Fruit fly (Drosophila melanogaster): ENCODE results near the gene lectin-24A.

lectin-24A gene

DNA sequence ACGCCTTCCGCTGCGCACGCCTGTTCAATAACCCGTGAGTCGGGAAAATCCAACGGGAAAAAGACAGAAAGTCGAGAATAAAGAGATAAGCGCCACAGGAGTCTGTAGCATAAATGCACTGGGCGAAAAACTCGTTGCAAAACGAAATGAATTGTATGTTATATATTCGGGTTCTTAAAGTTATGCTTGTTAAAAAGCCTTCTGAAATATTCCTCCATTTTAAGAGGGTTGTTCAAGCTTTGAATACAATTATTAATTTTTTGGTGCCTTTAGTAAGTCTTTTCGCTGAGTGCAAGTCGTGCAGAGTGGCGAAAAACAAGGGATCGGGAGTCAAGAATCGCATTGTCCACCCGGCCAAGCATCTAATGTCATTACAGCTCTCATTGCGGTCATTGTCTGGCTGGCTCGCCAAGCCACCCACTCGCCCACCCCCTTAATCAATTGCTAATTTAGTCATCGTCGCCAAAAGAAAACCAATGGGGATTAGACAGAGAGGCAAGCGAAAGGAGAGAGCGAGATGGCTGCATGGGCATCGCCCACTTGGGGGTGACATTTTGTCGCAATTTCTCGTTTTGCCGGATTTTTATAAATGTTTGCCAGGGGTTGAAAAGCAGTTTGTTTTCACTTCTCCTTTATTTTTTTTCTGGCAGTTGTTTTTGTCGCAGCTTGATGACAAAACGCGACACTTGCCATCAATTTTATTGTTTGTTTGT, 32.3 kb downstream of the lectin-24A start:
- TF ChIP-seq CG17801 (GFP tag; optimal IDR thresholded peaks at IDR 0.05; ENCODE audit: partially characterized antibody) = no peak

DNA sequence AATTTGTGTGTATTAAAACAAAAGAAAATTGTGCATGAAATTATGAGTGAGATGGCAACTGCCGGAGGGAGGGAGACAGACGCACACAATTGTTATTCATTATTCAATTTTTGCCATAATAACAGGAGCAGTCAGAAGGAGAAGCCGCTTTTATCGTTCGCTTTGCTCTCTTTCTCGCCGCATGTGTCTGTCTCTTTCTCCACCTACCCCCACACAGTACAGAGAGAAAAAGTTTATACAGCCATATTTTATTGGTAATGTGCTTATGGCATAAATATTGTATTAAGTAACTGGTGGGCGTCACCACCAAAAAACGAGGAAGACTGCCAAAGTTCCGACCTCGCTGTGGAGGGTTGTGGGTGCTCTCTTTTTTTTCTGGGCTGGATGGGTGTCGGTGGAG, 35.1 kb downstream of the lectin-24A start:
- TF ChIP-seq CG17801 (GFP tag; optimal IDR thresholded peaks at IDR 0.05; ENCODE audit: partially characterized antibody) = no peak

DNA sequence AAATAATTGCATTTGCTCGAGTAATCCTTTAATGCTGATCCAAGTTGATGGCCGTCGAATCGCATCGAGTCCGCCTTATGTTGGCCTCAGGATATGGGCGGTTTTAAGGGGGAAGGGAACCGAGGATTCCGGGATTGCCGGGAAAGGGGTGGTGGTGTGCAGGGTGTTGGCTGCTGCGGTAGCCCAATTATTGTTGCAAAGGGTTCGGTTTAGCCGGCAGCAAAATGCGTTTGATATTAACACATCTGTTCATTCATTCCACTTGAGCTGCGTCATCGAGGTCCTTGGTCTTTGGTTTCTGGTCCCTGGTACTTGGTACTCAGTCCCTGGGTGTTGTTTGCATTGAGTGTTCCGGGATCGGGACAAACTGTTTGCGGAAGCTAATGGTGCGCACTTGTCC, 36.2 kb downstream of the lectin-24A start:
- TF ChIP-seq CG17801 (GFP tag; optimal IDR thresholded peaks at IDR 0.05; ENCODE audit: partially characterized antibody) = no peak

- no peak for TF ChIP-seq CG17801 (GFP tag; optimal IDR thresholded peaks at IDR 0.05; ENCODE audit: partially characterized antibody)
Measured at dm6 chr2L:3675770-3676169, 41.8 kb downstream of the lectin-24A start.

dm6 chr2L:3670481-3670880, 47.1 kb downstream of the lectin-24A start, which contains the start of gene Sfp24Bc:
Gene Sfp24Bc (minus strand): TSS chr2L:3670581.
- TF ChIP-seq CG17801 (GFP tag; optimal IDR thresholded peaks at IDR 0.05; ENCODE audit: partially characterized antibody) = no peak

dm6 chr2L:3669675-3670074, 47.9 kb downstream of the lectin-24A start, which contains the start of gene Sfp24Bb:
Gene Sfp24Bb (minus strand): TSS chr2L:3669775.
- no peak for TF ChIP-seq CG17801 (GFP tag; optimal IDR thresholded peaks at IDR 0.05; ENCODE audit: partially characterized antibody)

dm6 chr2L:3669034-3669433, 48.5 kb downstream of the lectin-24A start, which contains the start of gene Sfp24Bd:
Gene Sfp24Bd (minus strand): TSS chr2L:3669134.
- TF ChIP-seq CG17801 (GFP tag; optimal IDR thresholded peaks at IDR 0.05; ENCODE audit: partially characterized antibody) = no peak

dm6 chr2L:3668451-3668850, 49.1 kb downstream of the lectin-24A start, which contains the start of gene Sfp24Ba:
Gene Sfp24Ba (minus strand): TSS chr2L:3668551.
- TF ChIP-seq CG17801 (GFP tag; optimal IDR thresholded peaks at IDR 0.05; ENCODE audit: partially characterized antibody) = no peak

All from ovary, adult (tissue).